Fruit fly (Drosophila melanogaster) whole organism, embryonic: Measurements from ENCODE around the gene CG13658.
A peak's percentile ranks its signal among the peaks of the same experiment; 100 is the strongest.

Source experiments
- BtbVII ChIP-seq: fragments of 200-800 bp; sonication (Bioruptor generic); optimal IDR thresholded peaks from 3 replicates; lab custom pipeline; 2017; ENCODE audit warnings: missing biosample characterization, mild to moderate bottlenecking, missing genetic modification characterization
- Bteb2 ChIP-seq: fragments of 200-800 bp; sonication (Bioruptor generic); optimal IDR thresholded peaks from 2 replicates; lab custom pipeline; 2016; ENCODE audit warnings: missing biosample characterization, missing genetic modification characterization
- CG10462 ChIP-seq: fragments of 200-800 bp; sonication (Bioruptor generic); optimal IDR thresholded peaks from 2 replicates; lab custom pipeline; 2016; ENCODE audit warnings: missing biosample characterization, missing genetic modification characterization
- CG10543 ChIP-seq: fragments of 200-800 bp; sonication (Bioruptor generic); optimal IDR thresholded peaks from 3 replicates; lab custom pipeline; 2017; ENCODE audit warnings: missing biosample characterization, mild to moderate bottlenecking, missing genetic modification characterization, moderate library complexity
- CG12071 ChIP-seq: fragments of 200-800 bp; sonication (Bioruptor generic); optimal IDR thresholded peaks from 3 replicates; lab custom pipeline; 2018; ENCODE audit warnings: missing biosample characterization, mild to moderate bottlenecking, missing genetic modification characterization
- CG13424 ChIP-seq: fragments of 200-800 bp; sonication (Bioruptor generic); optimal IDR thresholded peaks from 2 replicates; lab custom pipeline; 2019; ENCODE audit warnings: missing biosample characterization, mild to moderate bottlenecking, missing genetic modification characterization, moderate library complexity
- CG16813 ChIP-seq: fragments of 200-800 bp; sonication (Bioruptor generic); IDR thresholded peaks from 3 replicates; pipeline ENCODE4 v1.3.6; 2022; ENCODE audit warnings: missing biosample characterization, missing genetic modification characterization; ENCODE audit not compliant: partially characterized antibody
- CG2199 ChIP-seq: fragments of 200-800 bp; sonication (Bioruptor generic); IDR thresholded peaks from 3 replicates; pipeline ENCODE4 v1.3.6; 2022; ENCODE audit warnings: missing biosample characterization, missing genetic modification characterization
- CG2875 ChIP-seq: fragments of 200-800 bp; sonication (Bioruptor generic); optimal IDR thresholded peaks from 2 replicates; lab custom pipeline; 2017; ENCODE audit warnings: missing biosample characterization, mild to moderate bottlenecking, missing genetic modification characterization, missing genetic modification reagents
- CG31388 ChIP-seq: fragments of 200-800 bp; sonication (Bioruptor generic); optimal IDR thresholded peaks from 2 replicates; lab custom pipeline; 2016; ENCODE audit warnings: missing biosample characterization, missing genetic modification characterization
- CG32767 ChIP-seq: fragments of 200-800 bp; sonication (Bioruptor generic); IDR thresholded peaks from 2 replicates; pipeline ENCODE4 v1.3.6; 2022; ENCODE audit warnings: missing biosample characterization, missing genetic modification characterization
- CG33213 ChIP-seq: fragments of 200-800 bp; sonication (Bioruptor generic); optimal IDR thresholded peaks from 3 replicates; lab custom pipeline; 2016; ENCODE audit warnings: missing biosample characterization, missing genetic modification characterization
- CG3726 ChIP-seq: fragments of 200-800 bp; sonication (Bioruptor generic); IDR thresholded peaks from 3 replicates; pipeline ENCODE4, ENCODE4 v1.3.6; 2022; ENCODE audit warnings: missing biosample characterization, missing genetic modification characterization
- CG3847 ChIP-seq: fragments of 200-800 bp; sonication (Bioruptor generic); IDR thresholded peaks from 2 replicates; pipeline ENCODE4 v1.3.6; 2022; ENCODE audit warnings: missing biosample characterization, missing genetic modification characterization
- CG4328 ChIP-seq: fragments of 200-800 bp; sonication (Bioruptor generic); optimal IDR thresholded peaks from 3 replicates; lab custom pipeline; 2017; ENCODE audit warnings: missing biosample characterization, missing genetic modification reagents, missing genetic modification characterization
- CG4360 ChIP-seq: fragments of 200-800 bp; sonication (Bioruptor generic); IDR thresholded peaks from 2 replicates; pipeline ENCODE4 v1.3.6; 2022; ENCODE audit warnings: missing biosample characterization, missing genetic modification characterization
- CG4617 ChIP-seq: fragments of 200-800 bp; sonication (Bioruptor generic); optimal IDR thresholded peaks from 3 replicates; lab custom pipeline; 2016; ENCODE audit warnings: missing biosample characterization, missing genetic modification characterization, borderline replicate concordance
- CG4707 ChIP-seq: fragments of 200-800 bp; sonication (Bioruptor generic); optimal IDR thresholded peaks from 2 replicates; lab custom pipeline; 2018; ENCODE audit warnings: missing biosample characterization, mild to moderate bottlenecking, missing genetic modification characterization, moderate library complexity
- CG4820 ChIP-seq: fragments of 200-800 bp; sonication (Bioruptor generic); optimal IDR thresholded peaks from 3 replicates; lab custom pipeline; 2016; ENCODE audit warnings: missing biosample characterization, missing genetic modification characterization
- CG5180 ChIP-seq: fragments of 200-800 bp; sonication (Bioruptor generic); optimal IDR thresholded peaks from 3 replicates; lab custom pipeline; 2017; ENCODE audit warnings: missing biosample characterization, missing genetic modification characterization, mild to moderate bottlenecking, moderate library complexity, missing genetic modification reagents
- CG5245 ChIP-seq: fragments of 200-800 bp; sonication (Bioruptor generic); optimal IDR thresholded peaks from 3 replicates; lab custom pipeline; 2016; ENCODE audit warnings: missing biosample characterization, missing genetic modification characterization
- CG5953 ChIP-seq: fragments of 200-800 bp; sonication (Bioruptor generic); IDR thresholded peaks from 2 replicates; pipeline ENCODE4 v1.3.6; 2022; ENCODE audit warnings: missing biosample characterization, missing genetic modification characterization
- CG7556 ChIP-seq: fragments of 200-800 bp; sonication (Bioruptor generic); optimal IDR thresholded peaks from 2 replicates; lab custom pipeline; 2017; ENCODE audit warnings: missing biosample characterization, mild to moderate bottlenecking, missing genetic modification characterization
- Ets65A ChIP-seq: fragments of 200-800 bp; sonication (Bioruptor generic); peaks from one replicate; lab custom pipeline; 2016; ENCODE audit warnings: missing biosample characterization, missing genetic modification characterization
- Nf-YA ChIP-seq: fragments of 200-800 bp; sonication (Bioruptor generic); IDR thresholded peaks from 2 replicates; pipeline ENCODE4 v1.3.6; 2022; ENCODE audit warnings: missing biosample characterization, missing genetic modification characterization
- PHDP ChIP-seq: fragments of 200-800 bp; sonication (Bioruptor generic); optimal IDR thresholded peaks from 3 replicates; lab custom pipeline; 2018; ENCODE audit warnings: missing biosample characterization, mild to moderate bottlenecking, missing genetic modification characterization, moderate library complexity
- TFAM ChIP-seq: fragments of 200-800 bp; sonication (Bioruptor generic); optimal IDR thresholded peaks from 2 replicates; lab custom pipeline; 2017; ENCODE audit warnings: missing biosample characterization, missing genetic modification characterization, inconsistent platforms
- Trl ChIP-seq, 3 experiments: fragments of >200 bp in 2 of 3; fragments of 200-800 bp in 1 of 3; sonication (Bioruptor generic) in 1 of 3; optimal IDR thresholded peaks; 2 replicates in 1 of 3; 3 replicates in 2 of 3; lab custom pipeline; 2016 to 2017; ENCODE audit warnings: missing biosample characterization in 1 of 3, missing genetic modification characterization in 1 of 3
- amos ChIP-seq: fragments of 200-800 bp; sonication (Bioruptor generic); IDR thresholded peaks from 2 replicates; pipeline ENCODE4 v1.3.6; 2022; ENCODE audit warnings: missing biosample characterization, missing genetic modification characterization; ENCODE audit not compliant: partially characterized antibody
- btn ChIP-seq: fragments of 200-800 bp; sonication (Bioruptor generic); optimal IDR thresholded peaks from 2 replicates; lab custom pipeline; 2016; ENCODE audit warnings: missing biosample characterization, missing genetic modification characterization
- cg ChIP-seq: fragments of 200-800 bp; sonication (Bioruptor generic); optimal IDR thresholded peaks from 3 replicates; lab custom pipeline; 2019; ENCODE audit warnings: missing biosample characterization, mild to moderate bottlenecking, missing genetic modification characterization, moderate library complexity
- chm ChIP-seq: fragments of 200-800 bp; sonication (Bioruptor generic); IDR thresholded peaks from 2 replicates; pipeline ENCODE4 v1.3.6; 2022; ENCODE audit warnings: missing biosample characterization, missing genetic modification characterization
- chn ChIP-seq: fragments of 200-800 bp; sonication (Bioruptor generic); optimal IDR thresholded peaks from 2 replicates; lab custom pipeline; 2016; ENCODE audit warnings: missing biosample characterization, missing genetic modification characterization
- ci ChIP-seq: fragments of 200-800 bp; sonication (Bioruptor generic); IDR thresholded peaks from 3 replicates; pipeline ENCODE4 v1.3.6; 2022; ENCODE audit warnings: missing biosample characterization, missing genetic modification characterization
- cwo ChIP-seq: fragments of 200-800 bp; sonication (Bioruptor generic); optimal IDR thresholded peaks from 3 replicates; lab custom pipeline; 2017; ENCODE audit warnings: missing biosample characterization, missing genetic modification characterization, mild to moderate bottlenecking, moderate library complexity, missing genetic modification reagents
- disco-r ChIP-seq: fragments of 200-800 bp; sonication (Bioruptor generic); optimal IDR thresholded peaks from 2 replicates; lab custom pipeline; 2016; ENCODE audit warnings: missing biosample characterization, missing genetic modification characterization
- ems ChIP-seq: fragments of 200-800 bp; sonication (Bioruptor generic); optimal IDR thresholded peaks from 3 replicates; lab custom pipeline; 2016; ENCODE audit warnings: missing biosample characterization, missing genetic modification characterization
- esg ChIP-seq: fragments of 200-800 bp; sonication (Bioruptor generic); conservative IDR thresholded peaks from 2 replicates; pipeline ENCODE4 v1.3.6; 2022; ENCODE audit warnings: missing biosample characterization, missing genetic modification characterization
- gro ChIP-seq: fragments of 200-800 bp; sonication (Bioruptor generic); optimal IDR thresholded peaks from 2 replicates; lab custom pipeline; 2016; ENCODE audit warnings: missing biosample characterization, missing genetic modification characterization
- klu ChIP-seq: fragments of 200-800 bp; sonication (Bioruptor generic); IDR thresholded peaks from 2 replicates; pipeline ENCODE4 v1.3.6; 2022; ENCODE audit warnings: missing biosample characterization, missing genetic modification characterization
- odd ChIP-seq: fragments of 200-800 bp; sonication (Bioruptor generic); optimal IDR thresholded peaks from 2 replicates; lab custom pipeline; 2017; ENCODE audit warnings: missing biosample characterization, mild to moderate bottlenecking, missing genetic modification characterization
- otp ChIP-seq: fragments of 200-800 bp; sonication (Bioruptor generic); IDR thresholded peaks from 3 replicates; pipeline ENCODE4, ENCODE4 v1.3.6; 2022; ENCODE audit warnings: missing biosample characterization, missing genetic modification characterization
- phol ChIP-seq: fragments of 200-800 bp; sonication (Bioruptor generic); optimal IDR thresholded peaks from 3 replicates; lab custom pipeline; 2018; ENCODE audit warnings: missing biosample characterization, mild to moderate bottlenecking, missing genetic modification characterization, moderate library complexity
- pnt ChIP-seq: fragments of 200-800 bp; sonication (Bioruptor generic); optimal IDR thresholded peaks from 3 replicates; lab custom pipeline; 2016; ENCODE audit warnings: missing biosample characterization, missing genetic modification characterization
- shn ChIP-seq: fragments of 200-800 bp; sonication (Bioruptor generic); optimal IDR thresholded peaks from 3 replicates; lab custom pipeline; 2016; ENCODE audit warnings: missing biosample characterization, missing genetic modification characterization
- slou ChIP-seq: fragments of 200-800 bp; sonication (Bioruptor generic); optimal IDR thresholded peaks from 3 replicates; lab custom pipeline; 2016; ENCODE audit warnings: missing biosample characterization, missing genetic modification characterization
- sug ChIP-seq: fragments of 200-800 bp; optimal IDR thresholded peaks from 2 replicates; lab custom pipeline; 2019; ENCODE audit warnings: missing biosample characterization, mild to moderate bottlenecking, missing genetic modification characterization, moderate library complexity
- tll ChIP-seq, 2 experiments: fragments of 200-800 bp in 1 of 2; fragments of >200 bp in 1 of 2; sonication (Bioruptor generic) in 1 of 2; optimal IDR thresholded peaks; 2 replicates each; lab custom pipeline; 2017 to 2019; ENCODE audit warnings: missing biosample characterization in 2 of 2, missing genetic modification characterization in 2 of 2, mild to moderate bottlenecking in 1 of 2, moderate library complexity in 1 of 2
- tx ChIP-seq: fragments of 200-800 bp; sonication (Bioruptor generic); optimal IDR thresholded peaks from 2 replicates; lab custom pipeline; 2016; ENCODE audit warnings: missing biosample characterization, missing genetic modification characterization
- wek ChIP-seq: fragments of 200-800 bp; sonication (Bioruptor generic); optimal IDR thresholded peaks from 3 replicates; lab custom pipeline; 2018; ENCODE audit warnings: missing biosample characterization, mild to moderate bottlenecking, missing genetic modification characterization, moderate library complexity

CG13658 gene

dm6 chr3R:25265589-25266201 is 21.6 kb upstream of the CG13658 start, which contains the start of the genes GlnRS and RIOK2 (continued):
- TF ChIP-seq CG31388 (no peak), cg (no peak), esg (GFP tag; lab: Robert Waterston, UW) (no peak), amos (peak; percentile 97), CG4328 (GFP tag; lab: Kevin White, UChicago) (no peak), CG33213 (peak; percentile 54), CG4617 (GFP tag; lab: Kevin White, UChicago) (peak; percentile 94), btn (GFP tag; lab: Kevin White, UChicago) (no peak), pnt (no peak), CG5180 (GFP tag; lab: Kevin White, UChicago) (no peak), CG3726 (GFP tag; lab: Robert Waterston, UW) (no peak), CG4820 (GFP tag; lab: Kevin White, UChicago) (no peak), wek (GFP tag; lab: Kevin White, UChicago) (peak; percentile 11), odd (no peak), ems (GFP tag; lab: Kevin White, UChicago) (no peak), ci (GFP tag; lab: Robert Waterston, UW) (no peak; the same call in 2 of the 3 replicates), CG4360 (GFP tag; lab: Robert Waterston, UW) (no peak), CG4707 (no peak), slou (GFP tag; lab: Kevin White, UChicago) (no peak), CG2875 (GFP tag; lab: Kevin White, UChicago) (no peak), BtbVII (GFP tag; lab: Kevin White, UChicago) (no peak), cwo (GFP tag; lab: Kevin White, UChicago) (peak; percentile 96), tx (GFP tag; lab: Kevin White, UChicago) (no peak), sug (peak; percentile 56), CG10462 (GFP tag; lab: Kevin White, UChicago) (no peak), phol (tag; lab: Kevin White, UChicago) (peak; percentile 69), CG7556 (GFP tag; lab: Kevin White, UChicago) (no peak), shn (GFP tag; lab: Kevin White, UChicago) (no peak), disco-r (no peak), Trl (optimal IDR thresholded peaks at IDR 0.05; lab: Kevin White, UChicago) (no peak), Trl (GFP tag; optimal IDR thresholded peaks at IDR 0.05; lab: Kevin White, UChicago) (no peak), CG12071 (no peak), CG3847 (GFP tag; lab: Robert Waterston, UW) (peak; percentile 45; the same call in 1 of the 2 replicates), chm (GFP tag; lab: Robert Waterston, UW) (no peak), CG16813 (GFP tag; lab: Robert Waterston, UW) (peak; percentile 94), tll (GFP tag; optimal IDR thresholded peaks at IDR 0.05; lab: Kevin White, UChicago) (no peak), CG2199 (no peak), gro (GFP tag; lab: Kevin White, UChicago) (peak; percentile 54), chn (GFP tag; lab: Kevin White, UChicago) (no peak), CG13424 (tag; lab: Kevin White, UChicago) (peak; percentile 14), PHDP (no peak), TFAM (no peak), Ets65A (GFP tag; lab: Kevin White, UChicago) (no peak), otp (GFP tag; lab: Robert Waterston, UW) (no peak), CG10543 (GFP tag; lab: Kevin White, UChicago) (no peak), Bteb2 (GFP tag; lab: Kevin White, UChicago) (no peak), CG32767 (no peak), Nf-YA (GFP tag; lab: Robert Waterston, UW) (no peak), CG5245 (GFP tag; lab: Kevin White, UChicago) (no peak), klu (no peak), CG5953 (GFP tag; lab: Robert Waterston, UW) (no peak)
